Fruit fly (Drosophila melanogaster): ENCODE data around the gene Wdr24.
A peak's percentile ranks its signal among the peaks of the same experiment; 100 is the strongest.

The Wdr24 gene

dm6 chr3R:29726277-29726676 is 18.6 kb downstream of the Wdr24 start:
- TF ChIP-seq ey (GFP tag; optimal IDR thresholded peaks at IDR 0.05) (no peak), Rel (GFP tag; optimal IDR thresholded peaks at IDR 0.05) (no peak), Rel (tag; optimal IDR thresholded peaks at IDR 0.05) (peak; percentile 82)

- TF ChIP-seq Sp1 (GFP tag; optimal IDR thresholded peaks at IDR 0.05): no peak
- TF ChIP-seq fru (GFP tag; optimal IDR thresholded peaks at IDR 0.05): no peak
- TF ChIP-seq sage (GFP tag; optimal IDR thresholded peaks at IDR 0.05): no peak
- TF ChIP-seq Dfd (GFP tag; optimal IDR thresholded peaks at IDR 0.05): no peak
- TF ChIP-seq Rel (GFP tag; optimal IDR thresholded peaks at IDR 0.05): no peak
- no peak for TF ChIP-seq Rel (tag; optimal IDR thresholded peaks at IDR 0.05)
- peak; percentile 82 for TF ChIP-seq Hnf4 (GFP tag; optimal IDR thresholded peaks at IDR 0.05)
- no peak for TF ChIP-seq usp (GFP tag; optimal IDR thresholded peaks at IDR 0.05)
- no peak for TF ChIP-seq woc (GFP tag; optimal IDR thresholded peaks at IDR 0.05)
- no peak for TF ChIP-seq Dif (GFP tag; optimal IDR thresholded peaks at IDR 0.05; ENCODE audit: partially characterized antibody)
- TF ChIP-seq jim (GFP tag; optimal IDR thresholded peaks at IDR 0.05): no peak
- no peak for TF ChIP-seq ey (GFP tag; optimal IDR thresholded peaks at IDR 0.05)
- TF ChIP-seq foxo (GFP tag; optimal IDR thresholded peaks at IDR 0.05): peak in 1 of 2 experiments; percentile 19
- TF ChIP-seq h (GFP tag; optimal IDR thresholded peaks at IDR 0.05): no peak
- no peak for TF ChIP-seq Hr83 (GFP tag; optimal IDR thresholded peaks at IDR 0.05; ENCODE audit: poor library complexity, severe bottlenecking)
- TF ChIP-seq rgr (GFP tag; optimal IDR thresholded peaks at IDR 0.05): peak; percentile 11
- no peak for TF ChIP-seq tai (GFP tag; optimal IDR thresholded peaks at IDR 0.05)
- peak; percentile 2 for TF ChIP-seq GATAd (GFP tag; optimal IDR thresholded peaks at IDR 0.05)
- no peak for TF ChIP-seq Jra (GFP tag; optimal IDR thresholded peaks at IDR 0.05)
- no peak for TF ChIP-seq N (GFP tag; optimal IDR thresholded peaks at IDR 0.05)
- TF ChIP-seq lola (GFP tag; optimal IDR thresholded peaks at IDR 0.05): no peak
- no peak for TF ChIP-seq psq (GFP tag; optimal IDR thresholded peaks at IDR 0.05)
- no peak for TF ChIP-seq dl (GFP tag; optimal IDR thresholded peaks at IDR 0.05; ENCODE audit: insufficient read depth in 1 of 2, partially characterized antibody in 2 of 2)
- no peak for TF ChIP-seq CG32264 (GFP tag; optimal IDR thresholded peaks at IDR 0.05)
- TF ChIP-seq dsf (GFP tag; optimal IDR thresholded peaks at IDR 0.05; ENCODE audit: borderline replicate concordance): no peak
- no peak for TF ChIP-seq CrebA (GFP tag; optimal IDR thresholded peaks at IDR 0.05; ENCODE audit: borderline replicate concordance)
- no peak for TF ChIP-seq sv (GFP tag; optimal IDR thresholded peaks at IDR 0.05)
- peak; percentile 2 for TF ChIP-seq OdsH (GFP tag; optimal IDR thresholded peaks at IDR 0.05)
- TF ChIP-seq pan (optimal IDR thresholded peaks at IDR 0.05): no peak
- no peak for TF ChIP-seq dmrt93B (GFP tag; optimal IDR thresholded peaks at IDR 0.05)
- no peak for TF ChIP-seq brk (GFP tag; optimal IDR thresholded peaks at IDR 0.05)
- no peak for TF ChIP-seq Abd-B (GFP tag; optimal IDR thresholded peaks at IDR 0.05)
- TF ChIP-seq br (GFP tag; optimal IDR thresholded peaks at IDR 0.05): no peak
- no peak for TF ChIP-seq CG9705 (GFP tag; optimal IDR thresholded peaks at IDR 0.05)
- TF ChIP-seq Myc (optimal IDR thresholded peaks at IDR 0.05): no peak
- no peak for TF ChIP-seq Hr78 (GFP tag; optimal IDR thresholded peaks at IDR 0.05)
- TF ChIP-seq Vsx2 (GFP tag; optimal IDR thresholded peaks at IDR 0.05; ENCODE audit: partially characterized antibody): no peak
- no peak for TF ChIP-seq Mio (GFP tag; optimal IDR thresholded peaks at IDR 0.05)
- peak; percentile 31 for TF ChIP-seq HLH106 (tag; optimal IDR thresholded peaks at IDR 0.05)
These were observed 19.2 kb downstream of the Wdr24 start, which contains the start of gene Kul for dm6 chr3R:29725577-29726240. Kul (plus strand) TSS chr3R:29725830.

DNA sequence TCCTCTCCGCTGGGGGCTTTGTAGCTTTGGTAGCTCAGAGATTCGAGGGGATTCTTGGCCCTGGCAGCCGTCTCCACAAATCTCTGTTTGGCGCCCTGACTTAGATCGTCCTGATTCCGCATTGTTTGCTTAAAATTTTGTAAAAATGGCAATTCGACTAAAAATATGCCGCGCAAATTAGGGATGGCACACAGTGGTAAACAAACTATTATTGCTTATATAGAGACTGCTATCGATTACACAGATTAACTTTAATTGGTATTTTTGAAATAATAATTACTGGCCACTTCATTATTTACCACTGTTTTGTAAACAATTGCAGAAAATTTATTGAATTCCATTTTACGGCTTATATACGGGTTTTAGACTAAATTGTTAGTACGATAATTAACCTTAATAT is 20.1 kb downstream of the Wdr24 start, which contains the start of the genes Naa40 and CG18731:
TSS of gene Naa40 (minus strand) at position 206 of the 400 bp plus-strand sequence.
TSS of gene CG18731 (plus strand) at position 283 of the 400 bp plus-strand sequence.
- TF ChIP-seq psq (GFP tag; optimal IDR thresholded peaks at IDR 0.05) (no peak), woc (GFP tag; optimal IDR thresholded peaks at IDR 0.05) (no peak), fru (GFP tag; optimal IDR thresholded peaks at IDR 0.05) (no peak), Abd-B (GFP tag; optimal IDR thresholded peaks at IDR 0.05) (no peak), brk (GFP tag; optimal IDR thresholded peaks at IDR 0.05) (no peak), CG32264 (GFP tag; optimal IDR thresholded peaks at IDR 0.05) (no peak), Dfd (GFP tag; optimal IDR thresholded peaks at IDR 0.05) (no peak), br (GFP tag; optimal IDR thresholded peaks at IDR 0.05) (no peak), GATAd (GFP tag; optimal IDR thresholded peaks at IDR 0.05) (no peak), pan (optimal IDR thresholded peaks at IDR 0.05) (no peak), Hr83 (GFP tag; optimal IDR thresholded peaks at IDR 0.05; ENCODE audit: poor library complexity, severe bottlenecking) (no peak), Mio (GFP tag; optimal IDR thresholded peaks at IDR 0.05) (no peak), Vsx2 (GFP tag; optimal IDR thresholded peaks at IDR 0.05; ENCODE audit: partially characterized antibody) (no peak), lola (GFP tag; optimal IDR thresholded peaks at IDR 0.05) (no peak), sv (GFP tag; optimal IDR thresholded peaks at IDR 0.05) (no peak), foxo (GFP tag; optimal IDR thresholded peaks at IDR 0.05) (no peak), Rel (GFP tag; optimal IDR thresholded peaks at IDR 0.05) (no peak), Rel (tag; optimal IDR thresholded peaks at IDR 0.05) (no peak)

All from whole organism, wandering third instar larva.